Fruit fly (Drosophila melanogaster) whole organism, embryonic: ENCODE results near the gene CG10874.

Source experiments
- CG1024 ChIP-seq: fragments of 200-800 bp; sonication (Bioruptor generic); IDR thresholded peaks from 2 replicates; pipeline ENCODE4 v1.3.6; 2022; ENCODE audit warnings: missing biosample characterization, missing genetic modification characterization
- CG10321 ChIP-seq: fragments of 200-800 bp; sonication (Bioruptor generic); IDR thresholded peaks from 2 replicates; pipeline ENCODE4 v1.3.6; 2022; ENCODE audit warnings: missing biosample characterization, missing genetic modification characterization
- CG10366 ChIP-seq: fragments of 200-800 bp; sonication (Bioruptor generic); IDR thresholded peaks from 2 replicates; pipeline ENCODE4 v1.3.6; 2022; ENCODE audit warnings: missing biosample characterization, missing genetic modification characterization
- CG12219 ChIP-seq: fragments of 200-800 bp; sonication (Bioruptor generic); optimal IDR thresholded peaks from 3 replicates; lab custom pipeline; 2018; ENCODE audit warnings: missing biosample characterization, mild to moderate bottlenecking, missing genetic modification characterization
- CG15011 ChIP-seq: fragments of 200-800 bp; sonication (Bioruptor generic); optimal IDR thresholded peaks from 3 replicates; lab custom pipeline; 2018; ENCODE audit warnings: missing biosample characterization, mild to moderate bottlenecking, missing genetic modification characterization
- CG15696 ChIP-seq: fragments of 200-800 bp; sonication (Bioruptor generic); optimal IDR thresholded peaks from 2 replicates; lab custom pipeline; 2019; ENCODE audit warnings: missing biosample characterization, mild to moderate bottlenecking, missing genetic modification characterization, moderate library complexity
- CG1603 ChIP-seq: fragments of 200-800 bp; sonication (Bioruptor generic); optimal IDR thresholded peaks from 2 replicates; lab custom pipeline; 2019; ENCODE audit warnings: missing biosample characterization, mild to moderate bottlenecking, missing genetic modification characterization, moderate library complexity
- CG2199 ChIP-seq: fragments of 200-800 bp; sonication (Bioruptor generic); IDR thresholded peaks from 3 replicates; pipeline ENCODE4 v1.3.6; 2022; ENCODE audit warnings: missing biosample characterization, missing genetic modification characterization
- CG34376 ChIP-seq: fragments of 200-800 bp; sonication (Bioruptor generic); optimal IDR thresholded peaks from 2 replicates; lab custom pipeline; 2018; ENCODE audit warnings: missing biosample characterization, mild to moderate bottlenecking, missing genetic modification characterization
- CG3847 ChIP-seq: fragments of 200-800 bp; sonication (Bioruptor generic); IDR thresholded peaks from 2 replicates; pipeline ENCODE4 v1.3.6; 2022; ENCODE audit warnings: missing biosample characterization, missing genetic modification characterization
- CG4424 ChIP-seq: fragments of 200-800 bp; sonication (Bioruptor generic); optimal IDR thresholded peaks from 3 replicates; lab custom pipeline; 2016; ENCODE audit warnings: missing biosample characterization, missing genetic modification characterization
- CG5245 ChIP-seq: fragments of 200-800 bp; sonication (Bioruptor generic); optimal IDR thresholded peaks from 3 replicates; lab custom pipeline; 2016; ENCODE audit warnings: missing biosample characterization, missing genetic modification characterization
- CTCF ChIP-seq: fragments of 200-800 bp; sonication (Bioruptor generic); optimal IDR thresholded peaks from 2 replicates; lab custom pipeline; 2017; ENCODE audit warnings: missing biosample characterization, mild to moderate bottlenecking, missing genetic modification characterization, moderate library complexity
- Doc2 ChIP-seq: fragments of 200-800 bp; sonication (Bioruptor generic); IDR thresholded peaks from 2 replicates; pipeline ENCODE4 v1.3.6; 2022; ENCODE audit warnings: missing biosample characterization, missing genetic modification characterization
- E2f1 ChIP-seq: fragments of 200-800 bp; sonication (Bioruptor generic); IDR thresholded peaks from 2 replicates; pipeline ENCODE4 v1.3.6; 2022; ENCODE audit warnings: missing biosample characterization, missing genetic modification characterization
- Eip74EF ChIP-seq, 2 experiments: fragments of 200-800 bp in 1 of 2; fragments of >200 bp in 1 of 2; sonication (Bioruptor generic) in 1 of 2; optimal IDR thresholded peaks; 2 replicates each; lab custom pipeline; 2017 to 2019; ENCODE audit warnings: missing biosample characterization in 2 of 2, missing genetic modification characterization in 2 of 2, mild to moderate bottlenecking in 1 of 2, moderate library complexity in 1 of 2
- Ets65A ChIP-seq: fragments of 200-800 bp; sonication (Bioruptor generic); peaks from one replicate; lab custom pipeline; 2016; ENCODE audit warnings: missing biosample characterization, missing genetic modification characterization
- Fer1 ChIP-seq: fragments of 200-800 bp; sonication (Bioruptor generic); optimal IDR thresholded peaks from 2 replicates; lab custom pipeline; 2017; ENCODE audit warnings: missing biosample characterization, mild to moderate bottlenecking, missing genetic modification characterization
- Fer2 ChIP-seq: fragments of 200-800 bp; sonication (Bioruptor generic); optimal IDR thresholded peaks from 2 replicates; lab custom pipeline; 2018; ENCODE audit warnings: missing biosample characterization, mild to moderate bottlenecking, missing genetic modification characterization, moderate library complexity
- Gug ChIP-seq: fragments of 200-800 bp; sonication (Bioruptor generic); IDR thresholded peaks from 4 replicates; pipeline ENCODE4 v1.3.6; 2022; ENCODE audit warnings: missing biosample characterization, missing genetic modification characterization
- HLH54F ChIP-seq: fragments of 200-800 bp; sonication (Bioruptor generic); optimal IDR thresholded peaks from 3 replicates; lab custom pipeline; 2016; ENCODE audit warnings: missing biosample characterization, missing genetic modification characterization
- HmgD ChIP-seq: fragments of 200-800 bp; sonication (Bioruptor generic); optimal IDR thresholded peaks from 3 replicates; lab custom pipeline; 2016; ENCODE audit warnings: missing biosample characterization, missing genetic modification characterization
- HmgZ ChIP-seq: fragments of 200-800 bp; sonication (Bioruptor generic); optimal IDR thresholded peaks from 2 replicates; lab custom pipeline; 2018; ENCODE audit warnings: missing biosample characterization, mild to moderate bottlenecking, missing genetic modification characterization
- Med ChIP-seq: fragments of 200-800 bp; sonication (Bioruptor generic); peaks from one replicate; lab custom pipeline; 2016; ENCODE audit warnings: missing biosample characterization, missing genetic modification characterization, mild to moderate bottlenecking, inconsistent platforms, moderate library complexity
- Sin3A ChIP-seq: fragments of >200 bp; optimal IDR thresholded peaks from 2 replicates; lab custom pipeline; 2018
- Sry-δ ChIP-seq: fragments of 200-800 bp; sonication (Bioruptor generic); optimal IDR thresholded peaks from 2 replicates; lab custom pipeline; 2016; ENCODE audit warnings: missing biosample characterization, missing genetic modification characterization
- Taf1 ChIP-seq: fragments of 200-800 bp; sonication (Bioruptor generic); IDR thresholded peaks from 2 replicates; pipeline ENCODE4 v1.3.6; 2022; ENCODE audit warnings: missing biosample characterization, missing genetic modification characterization
- Trl ChIP-seq, 3 experiments: fragments of >200 bp in 2 of 3; fragments of 200-800 bp in 1 of 3; sonication (Bioruptor generic) in 1 of 3; optimal IDR thresholded peaks; 2 replicates in 1 of 3; 3 replicates in 2 of 3; lab custom pipeline; 2016 to 2017; ENCODE audit warnings: missing biosample characterization in 1 of 3, missing genetic modification characterization in 1 of 3
- aop ChIP-seq: fragments of 200-800 bp; sonication (Bioruptor generic); IDR thresholded peaks from 2 replicates; pipeline ENCODE4 v1.3.6; 2022; ENCODE audit warnings: missing biosample characterization, missing genetic modification characterization
- ash1 ChIP-seq: fragments of 200-800 bp; sonication (Bioruptor generic); optimal IDR thresholded peaks from 2 replicates; lab custom pipeline; 2018; ENCODE audit warnings: missing biosample characterization, mild to moderate bottlenecking, missing genetic modification characterization
- bowl ChIP-seq: fragments of 200-800 bp; sonication (Bioruptor generic); IDR thresholded peaks from 2 replicates; pipeline ENCODE4 v1.3.6; 2022; ENCODE audit warnings: missing biosample characterization, missing genetic modification characterization
- br ChIP-seq: fragments of >200 bp; optimal IDR thresholded peaks from 2 replicates; lab custom pipeline; 2017
- chinmo ChIP-seq: fragments of 200-800 bp; sonication (Bioruptor generic); IDR thresholded peaks from 4 replicates; pipeline ENCODE4 v1.3.6; 2022; ENCODE audit warnings: missing biosample characterization, missing genetic modification characterization; ENCODE audit not compliant: partially characterized antibody
- chn ChIP-seq: fragments of 200-800 bp; sonication (Bioruptor generic); optimal IDR thresholded peaks from 2 replicates; lab custom pipeline; 2016; ENCODE audit warnings: missing biosample characterization, missing genetic modification characterization
- crol ChIP-seq: fragments of 200-800 bp; sonication (Bioruptor generic); IDR thresholded peaks from 2 replicates; pipeline ENCODE4 v1.3.6; 2022; ENCODE audit warnings: missing biosample characterization, missing genetic modification characterization
- ewg ChIP-seq: fragments of 200-800 bp; sonication (Bioruptor generic); optimal IDR thresholded peaks from 3 replicates; lab custom pipeline; 2017; ENCODE audit warnings: mild to moderate bottlenecking, missing biosample characterization, missing genetic modification reagents, missing genetic modification characterization
- gce ChIP-seq: fragments of 200-800 bp; sonication (Bioruptor generic); IDR thresholded peaks from 3 replicates; pipeline ENCODE4 v1.3.6; 2022; ENCODE audit warnings: missing biosample characterization, missing genetic modification characterization
- inv ChIP-seq: fragments of 200-800 bp; sonication (Bioruptor generic); IDR thresholded peaks from 2 replicates; pipeline ENCODE4 v1.3.6; 2022; ENCODE audit warnings: missing biosample characterization, missing genetic modification characterization; ENCODE audit not compliant: partially characterized antibody
- odd ChIP-seq: fragments of 200-800 bp; sonication (Bioruptor generic); optimal IDR thresholded peaks from 2 replicates; lab custom pipeline; 2017; ENCODE audit warnings: missing biosample characterization, mild to moderate bottlenecking, missing genetic modification characterization
- pan ChIP-seq, 4 experiments: fragments of >200 bp in 3 of 4; fragments of 200-800 bp in 1 of 4; sonication (Bioruptor generic) in 1 of 4; optimal IDR thresholded peaks in 3 of 4; IDR thresholded peaks in 1 of 4; 2 replicates each; pipeline versions ENCODE4 v1.3.6 to Lab custom; 2017 to 2022; ENCODE audit warnings: missing biosample characterization in 2 of 4, missing genetic modification characterization in 2 of 4, mixed read lengths in 1 of 4
- peb ChIP-seq: fragments of 200-800 bp; sonication (Bioruptor generic); IDR thresholded peaks from 2 replicates; pipeline ENCODE4 v1.3.6; 2022; ENCODE audit warnings: missing biosample characterization, missing genetic modification characterization
- pita ChIP-seq: fragments of 200-800 bp; sonication (Bioruptor generic); optimal IDR thresholded peaks from 2 replicates; lab custom pipeline; 2017; ENCODE audit warnings: missing biosample characterization, mild to moderate bottlenecking, missing genetic modification characterization
- prd ChIP-seq, 3 experiments: fragments of >200 bp in 2 of 3; fragments of 200-800 bp in 1 of 3; sonication (Bioruptor generic) in 1 of 3; optimal IDR thresholded peaks in 2 of 3; IDR thresholded peaks in 1 of 3; 2 replicates in 2 of 3; 3 replicates in 1 of 3; pipeline versions ENCODE4 v1.3.6 to Lab custom; 2017 to 2022; ENCODE audit warnings: missing biosample characterization in 1 of 3, missing genetic modification characterization in 1 of 3
- sens ChIP-seq: fragments of 200-800 bp; sonication (Bioruptor generic); peaks from one replicate; lab custom pipeline; 2016; ENCODE audit warnings: missing biosample characterization, missing genetic modification characterization
- shn ChIP-seq: fragments of 200-800 bp; sonication (Bioruptor generic); optimal IDR thresholded peaks from 3 replicates; lab custom pipeline; 2016; ENCODE audit warnings: missing biosample characterization, missing genetic modification characterization
- tna ChIP-seq: fragments of 200-800 bp; sonication (Bioruptor generic); IDR thresholded peaks from 2 replicates; pipeline ENCODE4 v1.3.6; 2022; ENCODE audit warnings: missing biosample characterization, missing genetic modification characterization; ENCODE audit not compliant: partially characterized antibody
- vnd ChIP-seq: fragments of 200-800 bp; sonication (Bioruptor generic); IDR thresholded peaks from 3 replicates; pipeline ENCODE4 v1.3.6; 2022; ENCODE audit warnings: missing biosample characterization, missing genetic modification characterization; ENCODE audit not compliant: partially characterized antibody
- wor ChIP-seq: fragments of 200-800 bp; sonication (Bioruptor generic); IDR thresholded peaks from 2 replicates; pipeline ENCODE4 v1.3.6; 2022; ENCODE audit warnings: missing biosample characterization, missing genetic modification characterization
- z ChIP-seq: fragments of 200-800 bp; sonication (Bioruptor generic); IDR thresholded peaks from 3 replicates; pipeline ENCODE4 v1.3.6; 2022; ENCODE audit warnings: missing biosample characterization, missing genetic modification characterization
- zfh1 ChIP-seq: fragments of 200-800 bp; sonication (Bioruptor generic); IDR thresholded peaks from 3 replicates; pipeline ENCODE4 v1.3.6; 2022; ENCODE audit warnings: missing biosample characterization, missing genetic modification characterization

Gene CG10874

dm6 chr2L:2173604-2174003 is 18.6 kb downstream of the CG10874 start (continued):
- no peak for TF ChIP-seq Fer2 (tag; lab: Kevin White, UChicago)
- no peak for TF ChIP-seq wor (GFP tag; lab: Robert Waterston, UW)
- no peak for TF ChIP-seq gce (GFP tag; lab: Robert Waterston, UW)
- TF ChIP-seq E2f1 (GFP tag; lab: Robert Waterston, UW), result no peak
- 0 out of 3 replicates have a peak, but pooled peaks have one; percentile 57 for TF ChIP-seq z
- TF ChIP-seq Trl (optimal IDR thresholded peaks at IDR 0.05; lab: Kevin White, UChicago), result peak; percentile 1 to 25
- no peak for TF ChIP-seq Trl (GFP tag; optimal IDR thresholded peaks at IDR 0.05; lab: Kevin White, UChicago)
- TF ChIP-seq chinmo (GFP tag; lab: Robert Waterston, UW), result no peak
- no peak for TF ChIP-seq Doc2 (GFP tag; lab: Robert Waterston, UW)
- TF ChIP-seq zfh1 (GFP tag; lab: Robert Waterston, UW), result no peak
- TF ChIP-seq br (lab: Kevin White, UChicago), result no peak
- no peak for TF ChIP-seq CG3847 (GFP tag; lab: Robert Waterston, UW)
- TF ChIP-seq vnd (GFP tag; lab: Robert Waterston, UW), result no peak
- TF ChIP-seq Taf1 (GFP tag; lab: Robert Waterston, UW), result no peak
- TF ChIP-seq HmgZ, result no peak
- TF ChIP-seq tna (GFP tag; lab: Robert Waterston, UW), result no peak
- TF ChIP-seq ash1 (GFP tag; lab: Kevin White, UChicago), result no peak
- no peak for TF ChIP-seq crol
- no peak for TF ChIP-seq Sin3A (lab: Kevin White, UChicago)
- no peak for TF ChIP-seq HLH54F (GFP tag; lab: Kevin White, UChicago)
- TF ChIP-seq CG10321 (GFP tag; lab: Robert Waterston, UW), result peak; percentile 18; the same call in 1 of the 2 replicates
- no peak for TF ChIP-seq CTCF (GFP tag; lab: Kevin White, UChicago)
- TF ChIP-seq odd, result no peak
- TF ChIP-seq CG2199, result 0 out of 3 replicates have a peak, but pooled peaks have one; percentile 19
- TF ChIP-seq Gug (GFP tag; lab: Robert Waterston, UW), result no peak
- TF ChIP-seq CG15696 (tag; lab: Kevin White, UChicago), result no peak
- no peak for TF ChIP-seq CG10366
- no peak for TF ChIP-seq CG34376 (GFP tag; lab: Kevin White, UChicago)
- TF ChIP-seq Eip74EF (GFP tag; optimal IDR thresholded peaks at IDR 0.05; lab: Kevin White, UChicago), result peak in 1 of 2 experiments; percentile 78
- TF ChIP-seq sens (GFP tag; lab: Kevin White, UChicago), result peak; percentile 35
- peak; percentile 55 for TF ChIP-seq Med
- peak; percentile 38; the same call in 1 of the 2 replicates for TF ChIP-seq aop (GFP tag; lab: Robert Waterston, UW)
- no peak for TF ChIP-seq shn
- no peak for TF ChIP-seq CG5245
- TF ChIP-seq Sry-δ (GFP tag; lab: Kevin White, UChicago), result no peak
- no peak for TF ChIP-seq CG1603
- TF ChIP-seq pan (optimal IDR thresholded peaks at IDR 0.05; lab: Kevin White, UChicago), result no peak
- no peak for TF ChIP-seq pan (GFP tag; optimal IDR thresholded peaks at IDR 0.05 in 1 of 2, IDR thresholded peaks at IDR 0.05 in 1 of 2)
- no peak for TF ChIP-seq peb (GFP tag; lab: Robert Waterston, UW)
- TF ChIP-seq pita, result no peak
- TF ChIP-seq bowl (GFP tag; lab: Robert Waterston, UW), result no peak
- TF ChIP-seq CG4424 (GFP tag; lab: Kevin White, UChicago), result no peak
- TF ChIP-seq CG15011, result no peak
- no peak for TF ChIP-seq Ets65A
- no peak for TF ChIP-seq ewg (GFP tag; lab: Kevin White, UChicago)
- TF ChIP-seq CG1024, result no peak
- no peak for TF ChIP-seq HmgD
- no peak for TF ChIP-seq Fer1 (GFP tag; lab: Kevin White, UChicago)
- no peak for TF ChIP-seq inv
- no peak for TF ChIP-seq CG12219
- TF ChIP-seq prd (optimal IDR thresholded peaks at IDR 0.05; lab: Kevin White, UChicago), result no peak
- no peak for TF ChIP-seq prd (GFP tag; IDR thresholded peaks at IDR 0.05; lab: Robert Waterston, UW)
- TF ChIP-seq chn (GFP tag; lab: Kevin White, UChicago), result no peak
